Worm (Caenorhabditis elegans) whole organism, L2 larva: Measurements from ENCODE around the gene syd-2.

ENCODE experiments used
- C34F6.9 ChIP-seq: fragments of 150-350 bp; optimal IDR thresholded peaks from 2 replicates; lab custom pipeline; 2014; ENCODE audit warnings: missing biosample characterization, missing genetic modification characterization
- F13H6.1 ChIP-seq: sonication (generic microtip); optimal IDR thresholded peaks from 2 replicates; lab custom pipeline; 2016; ENCODE audit warnings: missing genetic modification characterization, missing compliant biosample characterization
- R02D3.7 ChIP-seq: fragments of 150-350 bp; optimal IDR thresholded peaks from 2 replicates; lab custom pipeline; 2014; ENCODE audit warnings: missing biosample characterization, missing genetic modification characterization
- Y55F3AM.14 ChIP-seq: fragments of 200-800 bp; sonication (Bioruptor generic); optimal IDR thresholded peaks from 2 replicates; lab custom pipeline; 2018; ENCODE audit warnings: mild to moderate bottlenecking, missing genetic modification characterization, missing compliant biosample characterization
- ZK546.5 ChIP-seq: sonication (generic microtip); optimal IDR thresholded peaks from 2 replicates; lab custom pipeline; 2017; ENCODE audit warnings: missing biosample characterization, missing genetic modification characterization
- alr-1 ChIP-seq: fragments of 150-350 bp; optimal IDR thresholded peaks from 2 replicates; lab custom pipeline; 2014; ENCODE audit warnings: missing biosample characterization, missing genetic modification characterization
- aly-2 ChIP-seq: fragments of 150-350 bp; optimal IDR thresholded peaks from 2 replicates; lab custom pipeline; 2014; ENCODE audit warnings: missing biosample characterization, missing genetic modification characterization
- ama-1 ChIP-seq: fragments of 150-350 bp; optimal IDR thresholded peaks from 2 replicates; lab custom pipeline; 2018; ENCODE audit warnings: inconsistent platforms
- blmp-1 ChIP-seq: sonication (generic microtip); optimal IDR thresholded peaks from 2 replicates; lab custom pipeline; 2017; ENCODE audit warnings: missing genetic modification characterization, mild to moderate bottlenecking, missing compliant biosample characterization, antibody characterized with exemption, moderate library complexity; ENCODE audit not compliant: insufficient read depth
- ceh-16 ChIP-seq: fragments of 150-350 bp; optimal IDR thresholded peaks from 2 replicates; lab custom pipeline; 2014; ENCODE audit warnings: missing biosample characterization, missing genetic modification characterization
- ceh-82 ChIP-seq: fragments of 150-350 bp; optimal IDR thresholded peaks from 2 replicates; lab custom pipeline; 2014; ENCODE audit warnings: missing biosample characterization, missing genetic modification characterization
- crh-2 ChIP-seq: sonication (generic microtip); optimal IDR thresholded peaks from 2 replicates; lab custom pipeline; 2017; ENCODE audit warnings: missing biosample characterization, missing genetic modification characterization
- dmd-4 ChIP-seq: sonication (generic microtip); optimal IDR thresholded peaks from 2 replicates; lab custom pipeline; 2017; ENCODE audit warnings: missing biosample characterization, missing genetic modification characterization
- egl-27 ChIP-seq: sonication (generic microtip); optimal IDR thresholded peaks from 3 replicates; lab custom pipeline; 2017; ENCODE audit warnings: missing biosample characterization, missing genetic modification reagents, missing genetic modification characterization
- elt-1 ChIP-seq: fragments of 150-350 bp; optimal IDR thresholded peaks from 2 replicates; lab custom pipeline; 2014; ENCODE audit warnings: missing biosample characterization, missing genetic modification characterization
- elt-3 ChIP-seq: sonication (generic microtip); optimal IDR thresholded peaks from 2 replicates; lab custom pipeline; 2017; ENCODE audit warnings: missing biosample characterization, missing genetic modification characterization
- fos-1 ChIP-seq: fragments of 150-350 bp; optimal IDR thresholded peaks from 2 replicates; lab custom pipeline; 2014; ENCODE audit warnings: missing biosample characterization, missing genetic modification characterization
- gmeb-1 ChIP-seq: fragments of 150-350 bp; optimal IDR thresholded peaks from 2 replicates; lab custom pipeline; 2014; ENCODE audit warnings: missing biosample characterization, missing genetic modification characterization
- lin-11 ChIP-seq: fragments of 150-350 bp; sonication (generic microtip); optimal IDR thresholded peaks from 2 replicates; lab custom pipeline; 2014; ENCODE audit warnings: missing biosample characterization, missing genetic modification characterization, inconsistent platforms, mixed read lengths
- lin-13 ChIP-seq: fragments of 150-350 bp; optimal IDR thresholded peaks from 2 replicates; lab custom pipeline; 2014; ENCODE audit warnings: missing biosample characterization, missing genetic modification reagents, missing genetic modification characterization
- lin-39 ChIP-seq: fragments of 150-350 bp; optimal IDR thresholded peaks from 2 replicates; lab custom pipeline; 2014; ENCODE audit warnings: missing biosample characterization, missing genetic modification reagents, missing genetic modification characterization
- lsy-2 ChIP-seq, 2 experiments: fragments of 150-350 bp in 1 of 2; sonication (generic microtip) in 1 of 2; optimal IDR thresholded peaks; 2 replicates each; lab custom pipeline; 2014 to 2017; ENCODE audit warnings: missing biosample characterization in 2 of 2, missing genetic modification characterization in 2 of 2
- mab-5 ChIP-seq: fragments of 150-350 bp; optimal IDR thresholded peaks from 2 replicates; lab custom pipeline; 2014; ENCODE audit warnings: missing biosample characterization, missing genetic modification characterization
- mbf-1 ChIP-seq: sonication (generic microtip); optimal IDR thresholded peaks from 2 replicates; lab custom pipeline; 2017; ENCODE audit warnings: missing biosample characterization, missing genetic modification characterization
- mdl-1 ChIP-seq, 2 experiments: fragments of 150-350 bp in 1 of 2; sonication (generic microtip) in 1 of 2; optimal IDR thresholded peaks; 2 replicates each; lab custom pipeline; 2017; ENCODE audit warnings: missing biosample characterization in 2 of 2, missing genetic modification characterization in 2 of 2
- nhr-10 ChIP-seq: sonication (generic microtip); optimal IDR thresholded peaks from 2 replicates; lab custom pipeline; 2017; ENCODE audit warnings: missing biosample characterization, missing genetic modification characterization
- nhr-11 ChIP-seq: fragments of 150-350 bp; optimal IDR thresholded peaks from 2 replicates; lab custom pipeline; 2014; ENCODE audit warnings: missing biosample characterization, missing genetic modification characterization
- nhr-12 ChIP-seq: fragments of 150-350 bp; optimal IDR thresholded peaks from 2 replicates; lab custom pipeline; 2014; ENCODE audit warnings: missing biosample characterization, missing genetic modification characterization
- nhr-129 ChIP-seq: fragments of 150-350 bp; optimal IDR thresholded peaks from 2 replicates; lab custom pipeline; 2014; ENCODE audit warnings: missing biosample characterization, missing genetic modification characterization
- nhr-21 ChIP-seq: fragments of 150-350 bp; optimal IDR thresholded peaks from 2 replicates; lab custom pipeline; 2014; ENCODE audit warnings: missing biosample characterization, missing genetic modification characterization
- nhr-23 ChIP-seq: fragments of 150-350 bp; optimal IDR thresholded peaks from 2 replicates; lab custom pipeline; 2014; ENCODE audit warnings: missing biosample characterization, missing genetic modification reagents, missing genetic modification characterization
- nhr-237 ChIP-seq: fragments of 150-350 bp; optimal IDR thresholded peaks from 2 replicates; lab custom pipeline; 2014; ENCODE audit warnings: missing biosample characterization, missing genetic modification characterization
- nhr-25 ChIP-seq: fragments of 150-350 bp; sonication (generic microtip); optimal IDR thresholded peaks from 3 replicates; lab custom pipeline; 2014; ENCODE audit warnings: missing biosample characterization, missing genetic modification characterization
- nhr-6 ChIP-seq: fragments of 150-350 bp; optimal IDR thresholded peaks from 2 replicates; lab custom pipeline; 2014; ENCODE audit warnings: missing biosample characterization, missing genetic modification characterization
- nhr-77 ChIP-seq: fragments of 150-350 bp; optimal IDR thresholded peaks from 2 replicates; lab custom pipeline; 2014; ENCODE audit warnings: missing biosample characterization, missing genetic modification characterization
- peb-1 ChIP-seq: fragments of 150-350 bp; optimal IDR thresholded peaks from 2 replicates; lab custom pipeline; 2014; ENCODE audit warnings: missing biosample characterization, missing genetic modification characterization
- sem-4 ChIP-seq: fragments of 150-350 bp; optimal IDR thresholded peaks from 2 replicates; lab custom pipeline; 2014; ENCODE audit warnings: missing biosample characterization, missing genetic modification reagents, missing genetic modification characterization
- skn-1 ChIP-seq: sonication (generic microtip); optimal IDR thresholded peaks from 2 replicates; lab custom pipeline; 2017; ENCODE audit warnings: missing biosample characterization, missing genetic modification characterization
- sma-3 ChIP-seq: sonication (generic microtip); optimal IDR thresholded peaks from 2 replicates; lab custom pipeline; 2016; ENCODE audit warnings: missing genetic modification reagents, missing genetic modification characterization, missing compliant biosample characterization
- sma-9 ChIP-seq, 2 experiments: fragments of 150-350 bp in 1 of 2; sonication (generic microtip) in 1 of 2; optimal IDR thresholded peaks; 2 replicates each; lab custom pipeline; 2014 to 2016; ENCODE audit warnings: missing genetic modification characterization in 2 of 2, mild to moderate bottlenecking in 1 of 2, missing biosample characterization in 1 of 2, missing compliant biosample characterization in 1 of 2, missing genetic modification reagents in 1 of 2, moderate library complexity in 1 of 2
- snpc-4 ChIP-seq: fragments of 150-350 bp; optimal IDR thresholded peaks from 2 replicates; lab custom pipeline; 2014; ENCODE audit warnings: missing biosample characterization, missing genetic modification characterization
- unc-39 ChIP-seq: fragments of 150-350 bp; optimal IDR thresholded peaks from 2 replicates; lab custom pipeline; 2014; ENCODE audit warnings: missing biosample characterization, missing genetic modification characterization
- unc-55 ChIP-seq: fragments of 150-350 bp; sonication (generic microtip); optimal IDR thresholded peaks from 3 replicates; lab custom pipeline; 2014; ENCODE audit warnings: missing biosample characterization, missing genetic modification reagents, missing genetic modification characterization
- unc-62 ChIP-seq: fragments of 150-350 bp; optimal IDR thresholded peaks from 2 replicates; lab custom pipeline; 2014; ENCODE audit warnings: missing biosample characterization, missing genetic modification reagents, missing genetic modification characterization
- zag-1 ChIP-seq: fragments of 150-350 bp; optimal IDR thresholded peaks from 2 replicates; lab custom pipeline; 2014; ENCODE audit warnings: missing biosample characterization, missing genetic modification characterization
- ztf-1 ChIP-seq: fragments of 200-800 bp; sonication (Bioruptor generic); conservative IDR thresholded peaks from 2 replicates; pipeline ENCODE4 v1.3.6; 2022; ENCODE audit warnings: missing genetic modification characterization, missing compliant biosample characterization
- ztf-11 ChIP-seq: sonication (generic microtip); optimal IDR thresholded peaks from 2 replicates; lab custom pipeline; 2017; ENCODE audit warnings: missing biosample characterization, missing genetic modification characterization
- ztf-4 ChIP-seq: fragments of 150-350 bp; optimal IDR thresholded peaks from 2 replicates; lab custom pipeline; 2014; ENCODE audit warnings: missing biosample characterization, missing genetic modification characterization

syd-2 gene

ce11 chrX:10555189-10555964, at the start of gene syd-2:
Gene syd-2, minus strand, starts transcription at chrX:10555239.
- TF ChIP-seq unc-39, result no peak
- peak; percentile 93 for TF ChIP-seq nhr-129 (tag; lab: Kevin White, UChicago)
- no peak for TF ChIP-seq nhr-23
- TF ChIP-seq ZK546.5 (tag; lab: Kevin White, UChicago), result no peak
- peak; percentile 83 for TF ChIP-seq zag-1 (tag; lab: Kevin White, UChicago)
- peak; percentile 33 for TF ChIP-seq sma-3
- TF ChIP-seq peb-1, result no peak
- TF ChIP-seq snpc-4 (tag; lab: Kevin White, UChicago), result peak; percentile 51
- TF ChIP-seq skn-1, result no peak
- TF ChIP-seq lin-39 (tag; lab: Kevin White, UChicago), result peak; percentile 81
- TF ChIP-seq nhr-10 (tag; lab: Kevin White, UChicago), result no peak
- no peak for TF ChIP-seq nhr-237
- peak; percentile 40 to 75 for TF ChIP-seq mdl-1 (tag; optimal IDR thresholded peaks at IDR 0.05; lab: Kevin White, UChicago)
- peak; percentile 18 for TF ChIP-seq nhr-6 (tag; lab: Kevin White, UChicago)
- peak; percentile 22 for TF ChIP-seq blmp-1
- peak; percentile 74 for TF ChIP-seq crh-2 (tag; lab: Kevin White, UChicago)
- peak; percentile 89 for TF ChIP-seq sem-4 (tag; lab: Kevin White, UChicago)
- TF ChIP-seq sma-9 (GFP tag; optimal IDR thresholded peaks at IDR 0.05; lab: Kevin White, UChicago), result peak; percentile 54
- no peak for TF ChIP-seq sma-9 (tag; optimal IDR thresholded peaks at IDR 0.05; lab: Kevin White, UChicago)
- TF ChIP-seq dmd-4, result no peak
- TF ChIP-seq fos-1, result peak; percentile 65
- no peak for TF ChIP-seq elt-1 (tag; lab: Kevin White, UChicago)
- TF ChIP-seq mab-5 (tag; lab: Kevin White, UChicago), result peak; percentile 67
- TF ChIP-seq nhr-25 (tag; lab: Kevin White, UChicago), result no peak
- peak; percentile 98 for TF ChIP-seq alr-1 (tag; lab: Kevin White, UChicago)
- peak; percentile 51 for TF ChIP-seq nhr-11
- TF ChIP-seq unc-62 (GFP tag; lab: Kevin White, UChicago), result no peak
- TF ChIP-seq ceh-16 (tag; lab: Kevin White, UChicago), result peak; percentile 54
- TF ChIP-seq elt-3 (tag; lab: Kevin White, UChicago), result no peak
- TF ChIP-seq ztf-4 (tag; lab: Kevin White, UChicago), result no peak
- TF ChIP-seq Y55F3AM.14, result peak; percentile 76
- TF ChIP-seq ztf-1, result no peak
- TF ChIP-seq nhr-21 (tag; lab: Kevin White, UChicago), result peak; percentile 46
- peak; percentile 96 for TF ChIP-seq F13H6.1 (tag; lab: Kevin White, UChicago)
- no peak for TF ChIP-seq gmeb-1 (tag; lab: Kevin White, UChicago)
- peak; percentile 56 to 69 for TF ChIP-seq lsy-2 (tag; optimal IDR thresholded peaks at IDR 0.05; lab: Kevin White, UChicago)
- peak; percentile 44 for TF ChIP-seq unc-55 (GFP tag; lab: Kevin White, UChicago)
- TF ChIP-seq ama-1, result no peak
- peak; percentile 55 for TF ChIP-seq lin-13 (GFP tag; lab: Kevin White, UChicago)
- peak; percentile 80 for TF ChIP-seq C34F6.9 (tag; lab: Kevin White, UChicago)
- TF ChIP-seq aly-2, result no peak
- peak; percentile 67 for TF ChIP-seq lin-11 (tag; lab: Kevin White, UChicago)
- TF ChIP-seq R02D3.7, result no peak
- peak; percentile 20 for TF ChIP-seq nhr-77 (tag; lab: Kevin White, UChicago)
- TF ChIP-seq ceh-82 (tag; lab: Kevin White, UChicago), result peak; percentile 8
- no peak for TF ChIP-seq ztf-11 (tag; lab: Kevin White, UChicago)
- TF ChIP-seq nhr-12 (tag; lab: Kevin White, UChicago), result no peak
- peak; percentile 65 for TF ChIP-seq egl-27 (tag; lab: Kevin White, UChicago)
- no peak for TF ChIP-seq mbf-1 (tag; lab: Kevin White, UChicago)
